Fruit fly (Drosophila melanogaster) whole organism, embryonic: ENCODE results near the gene iav.

Experiments used
- Atf6 ChIP-seq: fragments of 200-800 bp; sonication (Bioruptor generic); IDR thresholded peaks from 2 replicates; pipeline ENCODE4 v1.3.6; 2022; ENCODE audit warnings: missing biosample characterization, missing genetic modification characterization
- Bdp1 ChIP-seq: fragments of 200-800 bp; sonication (Bioruptor generic); optimal IDR thresholded peaks from 3 replicates; lab custom pipeline; 2016; ENCODE audit warnings: missing biosample characterization, missing genetic modification characterization
- CG10147 ChIP-seq: fragments of 200-800 bp; sonication (Bioruptor generic); optimal IDR thresholded peaks from 2 replicates; lab custom pipeline; 2019; ENCODE audit warnings: missing biosample characterization, mild to moderate bottlenecking, missing genetic modification characterization, moderate library complexity
- CG1024 ChIP-seq: fragments of 200-800 bp; sonication (Bioruptor generic); IDR thresholded peaks from 2 replicates; pipeline ENCODE4 v1.3.6; 2022; ENCODE audit warnings: missing biosample characterization, missing genetic modification characterization
- CG12155 ChIP-seq: fragments of 200-800 bp; sonication (Bioruptor generic); optimal IDR thresholded peaks from 3 replicates; lab custom pipeline; 2016; ENCODE audit warnings: missing biosample characterization, missing genetic modification characterization
- CG14710 ChIP-seq: fragments of 200-800 bp; sonication (Bioruptor generic); optimal IDR thresholded peaks from 3 replicates; lab custom pipeline; 2019; ENCODE audit warnings: missing biosample characterization, mild to moderate bottlenecking, missing genetic modification characterization, moderate library complexity
- CG17385 ChIP-seq: fragments of 200-800 bp; sonication (Bioruptor generic); optimal IDR thresholded peaks from 3 replicates; lab custom pipeline; 2018; ENCODE audit warnings: missing biosample characterization, mild to moderate bottlenecking, missing genetic modification characterization
- CG2202 ChIP-seq: fragments of 200-800 bp; sonication (Bioruptor generic); optimal IDR thresholded peaks from 2 replicates; lab custom pipeline; 2018; ENCODE audit warnings: missing biosample characterization, mild to moderate bottlenecking, missing genetic modification characterization
- CG3726 ChIP-seq: fragments of 200-800 bp; sonication (Bioruptor generic); IDR thresholded peaks from 3 replicates; pipeline ENCODE4, ENCODE4 v1.3.6; 2022; ENCODE audit warnings: missing biosample characterization, missing genetic modification characterization
- CG4360 ChIP-seq: fragments of 200-800 bp; sonication (Bioruptor generic); IDR thresholded peaks from 2 replicates; pipeline ENCODE4 v1.3.6; 2022; ENCODE audit warnings: missing biosample characterization, missing genetic modification characterization
- CG6175 ChIP-seq: fragments of 200-800 bp; sonication (Bioruptor generic); IDR thresholded peaks from 3 replicates; pipeline ENCODE4 v1.3.6; 2022; ENCODE audit warnings: missing biosample characterization, missing genetic modification characterization
- CG6854 ChIP-seq: fragments of 200-800 bp; sonication (Bioruptor generic); optimal IDR thresholded peaks from 3 replicates; lab custom pipeline; 2017; ENCODE audit warnings: missing biosample characterization, mild to moderate bottlenecking, missing genetic modification characterization
- CG9817 ChIP-seq: fragments of 200-800 bp; sonication (Bioruptor generic); optimal IDR thresholded peaks from 2 replicates; lab custom pipeline; 2018; ENCODE audit warnings: missing biosample characterization, mild to moderate bottlenecking, missing genetic modification characterization, moderate library complexity
- Drgx ChIP-seq: fragments of 200-800 bp; sonication (Bioruptor generic); IDR thresholded peaks from 2 replicates; pipeline ENCODE4 v1.3.6; 2022; ENCODE audit warnings: missing biosample characterization, missing genetic modification characterization
- H2.0 ChIP-seq: fragments of 200-800 bp; sonication (Bioruptor generic); IDR thresholded peaks from 2 replicates; pipeline ENCODE4 v1.3.6; 2022; ENCODE audit warnings: missing biosample characterization, missing genetic modification characterization
- HLHmδ ChIP-seq: fragments of 200-800 bp; sonication (Bioruptor generic); optimal IDR thresholded peaks from 2 replicates; lab custom pipeline; 2018; ENCODE audit warnings: missing biosample characterization, mild to moderate bottlenecking, missing genetic modification characterization, moderate library complexity
- Hmx ChIP-seq: fragments of 200-800 bp; sonication (Bioruptor generic); optimal IDR thresholded peaks from 2 replicates; lab custom pipeline; 2016; ENCODE audit warnings: missing biosample characterization, missing genetic modification characterization
- Hr78 ChIP-seq, 2 experiments: fragments of 200-800 bp in 1 of 2; fragments of >200 bp in 1 of 2; sonication (Bioruptor generic) in 1 of 2; optimal IDR thresholded peaks; 2 replicates each; lab custom pipeline; 2017 to 2019; ENCODE audit warnings: missing biosample characterization in 2 of 2, missing genetic modification characterization in 2 of 2, mild to moderate bottlenecking in 1 of 2, moderate library complexity in 1 of 2
- Lpt ChIP-seq: fragments of >200 bp; optimal IDR thresholded peaks from 2 replicates; lab custom pipeline; 2018; ENCODE audit warnings: missing biosample characterization, missing genetic modification characterization
- Neu2 ChIP-seq: fragments of 200-800 bp; sonication (Bioruptor generic); optimal IDR thresholded peaks from 3 replicates; lab custom pipeline; 2016; ENCODE audit warnings: missing biosample characterization, missing genetic modification characterization, borderline replicate concordance
- Nf-YC ChIP-seq: fragments of 200-800 bp; optimal IDR thresholded peaks from 3 replicates; lab custom pipeline; 2019; ENCODE audit warnings: missing biosample characterization, mild to moderate bottlenecking, missing genetic modification characterization, moderate library complexity
- Rfx ChIP-seq: fragments of 200-800 bp; sonication (Bioruptor generic); IDR thresholded peaks from 2 replicates; pipeline ENCODE4 v1.3.6; 2022; ENCODE audit warnings: missing biosample characterization, missing genetic modification characterization
- Trl ChIP-seq, 3 experiments: fragments of >200 bp in 2 of 3; fragments of 200-800 bp in 1 of 3; sonication (Bioruptor generic) in 1 of 3; optimal IDR thresholded peaks; 2 replicates in 1 of 3; 3 replicates in 2 of 3; lab custom pipeline; 2016 to 2017; ENCODE audit warnings: missing biosample characterization in 1 of 3, missing genetic modification characterization in 1 of 3
- Xrp1 ChIP-seq: fragments of 200-800 bp; sonication (Bioruptor generic); IDR thresholded peaks from 2 replicates; pipeline ENCODE4 v1.3.6; 2022; ENCODE audit warnings: missing biosample characterization, missing genetic modification characterization
- br ChIP-seq: fragments of >200 bp; optimal IDR thresholded peaks from 2 replicates; lab custom pipeline; 2017
- btn ChIP-seq: fragments of 200-800 bp; sonication (Bioruptor generic); optimal IDR thresholded peaks from 2 replicates; lab custom pipeline; 2016; ENCODE audit warnings: missing biosample characterization, missing genetic modification characterization
- cad ChIP-seq: fragments of >200 bp; optimal IDR thresholded peaks from 2 replicates; lab custom pipeline; 2017; ENCODE audit warnings: missing biosample characterization, missing genetic modification characterization
- esg ChIP-seq: fragments of 200-800 bp; sonication (Bioruptor generic); conservative IDR thresholded peaks from 2 replicates; pipeline ENCODE4 v1.3.6; 2022; ENCODE audit warnings: missing biosample characterization, missing genetic modification characterization
- fd96Cb ChIP-seq: fragments of 200-800 bp; sonication (Bioruptor generic); optimal IDR thresholded peaks from 2 replicates; lab custom pipeline; 2018; ENCODE audit warnings: missing biosample characterization, mild to moderate bottlenecking, missing genetic modification characterization, moderate library complexity
- fu2 ChIP-seq: fragments of 200-800 bp; sonication (Bioruptor generic); optimal IDR thresholded peaks from 2 replicates; lab custom pipeline; 2016; ENCODE audit warnings: missing biosample characterization, missing genetic modification characterization
- gsb ChIP-seq: fragments of 200-800 bp; sonication (Bioruptor generic); IDR thresholded peaks from 2 replicates; pipeline ENCODE4 v1.3.6; 2022; ENCODE audit warnings: missing biosample characterization, missing genetic modification characterization
- h ChIP-seq: fragments of >200 bp; optimal IDR thresholded peaks from 2 replicates; lab custom pipeline; 2017
- hb ChIP-seq: fragments of 200-800 bp; sonication (Bioruptor generic); IDR thresholded peaks from 3 replicates; pipeline ENCODE4 v1.3.6; 2022; ENCODE audit warnings: missing biosample characterization, missing genetic modification characterization; ENCODE audit not compliant: partially characterized antibody
- hbn ChIP-seq: fragments of 200-800 bp; sonication (Bioruptor generic); IDR thresholded peaks from 2 replicates; pipeline ENCODE4 v1.3.6; 2022; ENCODE audit warnings: missing biosample characterization, missing genetic modification characterization; ENCODE audit not compliant: partially characterized antibody
- nom ChIP-seq: fragments of 200-800 bp; sonication (Bioruptor generic); optimal IDR thresholded peaks from 2 replicates; lab custom pipeline; 2017; ENCODE audit warnings: missing biosample characterization, missing genetic modification characterization, mild to moderate bottlenecking, moderate library complexity, missing genetic modification reagents
- pfk ChIP-seq: fragments of 200-800 bp; sonication (Bioruptor generic); optimal IDR thresholded peaks from 2 replicates; lab custom pipeline; 2018; ENCODE audit warnings: missing biosample characterization, mild to moderate bottlenecking, missing genetic modification characterization, moderate library complexity
- prd ChIP-seq, 3 experiments: fragments of >200 bp in 2 of 3; fragments of 200-800 bp in 1 of 3; sonication (Bioruptor generic) in 1 of 3; optimal IDR thresholded peaks in 2 of 3; IDR thresholded peaks in 1 of 3; 2 replicates in 2 of 3; 3 replicates in 1 of 3; pipeline versions ENCODE4 v1.3.6 to Lab custom; 2017 to 2022; ENCODE audit warnings: missing biosample characterization in 1 of 3, missing genetic modification characterization in 1 of 3
- ro ChIP-seq: fragments of 200-800 bp; sonication (Bioruptor generic); IDR thresholded peaks from 2 replicates; pipeline ENCODE4 v1.3.6; 2022; ENCODE audit warnings: missing biosample characterization, missing genetic modification characterization
- row ChIP-seq: fragments of 200-800 bp; sonication (Bioruptor generic); IDR thresholded peaks from 3 replicates; pipeline ENCODE4 v1.3.6; 2022; ENCODE audit warnings: missing biosample characterization, missing genetic modification characterization
- sens ChIP-seq: fragments of 200-800 bp; sonication (Bioruptor generic); peaks from one replicate; lab custom pipeline; 2016; ENCODE audit warnings: missing biosample characterization, missing genetic modification characterization
- slp2 ChIP-seq: fragments of 200-800 bp; sonication (Bioruptor generic); optimal IDR thresholded peaks from 2 replicates; lab custom pipeline; 2016; ENCODE audit warnings: missing biosample characterization, missing genetic modification characterization
- ssp ChIP-seq: fragments of 200-800 bp; sonication (Bioruptor generic); IDR thresholded peaks from 2 replicates; pipeline ENCODE4 v1.3.6; 2022; ENCODE audit warnings: missing biosample characterization, missing genetic modification characterization
- stc ChIP-seq: fragments of 200-800 bp; sonication (Bioruptor generic); IDR thresholded peaks from 2 replicates; pipeline ENCODE4 v1.3.6; 2022; ENCODE audit warnings: missing biosample characterization, missing genetic modification characterization
- tap ChIP-seq: fragments of 200-800 bp; optimal IDR thresholded peaks from 3 replicates; lab custom pipeline; 2019; ENCODE audit warnings: missing biosample characterization, mild to moderate bottlenecking, missing genetic modification characterization, moderate library complexity
- unc-4 ChIP-seq: fragments of 200-800 bp; sonication (Bioruptor generic); IDR thresholded peaks from 2 replicates; pipeline ENCODE4 v1.3.6; 2022; ENCODE audit warnings: missing biosample characterization, missing genetic modification characterization; ENCODE audit not compliant: partially characterized antibody
- vvl ChIP-seq: fragments of 200-800 bp; sonication (Bioruptor generic); IDR thresholded peaks from 2 replicates; pipeline ENCODE4 v1.3.6; 2022; ENCODE audit warnings: missing biosample characterization, missing genetic modification characterization
- zfh1 ChIP-seq: fragments of 200-800 bp; sonication (Bioruptor generic); IDR thresholded peaks from 3 replicates; pipeline ENCODE4 v1.3.6; 2022; ENCODE audit warnings: missing biosample characterization, missing genetic modification characterization

The iav gene

DNA sequence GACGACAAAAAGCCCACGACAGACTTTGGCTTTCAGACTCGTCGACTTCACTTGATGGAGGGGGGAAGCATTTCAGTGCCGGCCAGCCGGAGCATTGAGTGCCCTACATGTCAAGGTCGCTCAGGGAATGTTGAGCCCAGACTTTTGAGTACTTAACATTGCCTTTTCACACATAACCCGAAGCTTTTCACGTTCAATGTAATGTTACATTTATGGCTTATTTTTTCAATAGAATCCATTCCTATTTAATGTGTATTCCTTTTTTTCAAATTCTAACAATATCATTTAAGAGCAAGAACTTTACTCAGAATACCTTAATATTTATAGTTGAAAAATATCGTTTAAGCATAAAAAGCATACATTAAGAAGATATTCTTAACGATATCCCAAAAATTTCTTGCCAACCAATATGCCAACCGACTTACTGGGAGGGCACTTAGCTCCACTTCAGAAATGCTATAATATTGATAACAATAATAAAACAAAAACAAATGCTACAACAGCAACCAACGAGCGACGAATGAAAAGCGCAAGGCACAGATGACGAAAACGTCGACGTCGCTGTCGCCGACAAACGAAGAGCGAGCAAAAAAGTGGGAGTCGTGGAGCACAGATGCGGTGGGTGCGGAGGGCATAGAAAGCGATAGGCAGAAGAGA lies 46.1 kb downstream of the iav start (continued):
- TF ChIP-seq CG6175 (GFP tag; lab: Robert Waterston, UW) (0 out of 3 replicates have a peak, but pooled peaks have one; percentile 41), CG3726 (GFP tag; lab: Robert Waterston, UW) (0 out of 3 replicates have a peak, but pooled peaks have one; percentile 11)

- TF ChIP-seq Trl (optimal IDR thresholded peaks at IDR 0.05; lab: Kevin White, UChicago) (peak; percentile 27 to 69), Trl (GFP tag; optimal IDR thresholded peaks at IDR 0.05; lab: Kevin White, UChicago) (no peak), CG10147 (GFP tag; lab: Kevin White, UChicago) (no peak), CG12155 (no peak), btn (GFP tag; lab: Kevin White, UChicago) (no peak), zfh1 (GFP tag; lab: Robert Waterston, UW) (peak; percentile 43; the same call in 1 of the 3 replicates), sens (GFP tag; lab: Kevin White, UChicago) (peak; percentile 58), esg (GFP tag; lab: Robert Waterston, UW) (no peak), stc (GFP tag; lab: Robert Waterston, UW) (0 out of 2 replicates have a peak, but pooled peaks have one; percentile 38), gsb (GFP tag; lab: Robert Waterston, UW) (no peak), h (no peak), nom (GFP tag; lab: Kevin White, UChicago) (peak; percentile 53), Hr78 (GFP tag; optimal IDR thresholded peaks at IDR 0.05; lab: Kevin White, UChicago) (no peak), CG1024 (GFP tag; lab: Robert Waterston, UW) (no peak), Atf6 (GFP tag; lab: Robert Waterston, UW) (no peak), HLHmδ (GFP tag; lab: Kevin White, UChicago) (no peak), CG6175 (GFP tag; lab: Robert Waterston, UW) (no peak), hbn (GFP tag; lab: Robert Waterston, UW) (no peak), CG2202 (no peak), hb (GFP tag; lab: Robert Waterston, UW) (no peak), fu2 (GFP tag; lab: Kevin White, UChicago) (no peak), unc-4 (GFP tag; lab: Robert Waterston, UW) (no peak), slp2 (GFP tag; lab: Kevin White, UChicago) (no peak), CG4360 (GFP tag; lab: Robert Waterston, UW) (peak; percentile 40), Rfx (GFP tag; lab: Robert Waterston, UW) (peak; percentile 68), tap (tag; lab: Kevin White, UChicago) (peak; percentile 23), H2.0 (GFP tag; lab: Robert Waterston, UW) (no peak), Xrp1 (GFP tag; lab: Robert Waterston, UW) (peak; percentile 36; the same call in 1 of the 2 replicates), Neu2 (GFP tag; lab: Kevin White, UChicago) (no peak), prd (optimal IDR thresholded peaks at IDR 0.05; lab: Kevin White, UChicago) (no peak), prd (GFP tag; IDR thresholded peaks at IDR 0.05; lab: Robert Waterston, UW) (peak; percentile 22; the same call in 1 of the 3 replicates), ssp (no peak), vvl (GFP tag; lab: Robert Waterston, UW) (peak; percentile 40), CG17385 (GFP tag; lab: Kevin White, UChicago) (no peak), Drgx (no peak), CG6854 (GFP tag; lab: Kevin White, UChicago) (no peak), CG14710 (tag; lab: Kevin White, UChicago) (peak; percentile 18), Lpt (GFP tag; lab: Kevin White, UChicago) (no peak), br (no peak), cad (GFP tag; lab: Kevin White, UChicago) (no peak), row (GFP tag; lab: Robert Waterston, UW) (peak; percentile 44; the same call in 2 of the 3 replicates), Hmx (GFP tag; lab: Kevin White, UChicago) (no peak), fd96Cb (peak; percentile 35), ro (GFP tag; lab: Robert Waterston, UW) (no peak), CG9817 (tag; lab: Kevin White, UChicago) (no peak), Nf-YC (tag; lab: Kevin White, UChicago) (no peak), Bdp1 (GFP tag; lab: Kevin White, UChicago) (no peak), pfk (GFP tag; lab: Kevin White, UChicago) (no peak)
Measured at dm6 chrX:6860413-6861089, 46.8 kb downstream of the iav start.
